Fruit fly (Drosophila melanogaster) whole organism, adult: Measurements from ENCODE around the gene Plzf.

Experiments used
- CG11617 ChIP-seq: fragments of 200-800 bp; sonication (Bioruptor generic); optimal IDR thresholded peaks from 2 replicates; lab custom pipeline; 2017; ENCODE audit warnings: mild to moderate bottlenecking, missing biosample characterization, missing genetic modification reagents, missing genetic modification characterization
- CG12768 ChIP-seq: fragments of 200-800 bp; sonication (Bioruptor generic); optimal IDR thresholded peaks from 2 replicates; lab custom pipeline; 2017; ENCODE audit warnings: missing biosample characterization, missing genetic modification characterization, mild to moderate bottlenecking, moderate library complexity, missing genetic modification reagents
- CG14711 ChIP-seq: fragments of 200-800 bp; sonication (Bioruptor generic); optimal IDR thresholded peaks from 2 replicates; lab custom pipeline; 2018; ENCODE audit warnings: missing biosample characterization, mild to moderate bottlenecking, missing genetic modification characterization, moderate library complexity
- CG1620 ChIP-seq: fragments of 200-800 bp; sonication (Bioruptor generic); optimal IDR thresholded peaks from 2 replicates; lab custom pipeline; 2016; ENCODE audit warnings: missing biosample characterization, missing genetic modification characterization
- CG33017 ChIP-seq: fragments of 200-800 bp; sonication (Bioruptor generic); optimal IDR thresholded peaks from 2 replicates; lab custom pipeline; 2018; ENCODE audit warnings: missing biosample characterization, mild to moderate bottlenecking, missing genetic modification characterization, moderate library complexity
- CG5204 ChIP-seq: fragments of 200-800 bp; sonication (Bioruptor generic); optimal IDR thresholded peaks from 2 replicates; lab custom pipeline; 2016; ENCODE audit warnings: missing biosample characterization, missing genetic modification characterization
- CG7045 ChIP-seq: fragments of 200-800 bp; sonication (Bioruptor generic); optimal IDR thresholded peaks from 2 replicates; lab custom pipeline; 2017; ENCODE audit warnings: missing biosample characterization, mild to moderate bottlenecking, missing genetic modification characterization
- CG7101 ChIP-seq: fragments of 200-800 bp; sonication (Bioruptor generic); optimal IDR thresholded peaks from 2 replicates; lab custom pipeline; 2018; ENCODE audit warnings: missing biosample characterization, mild to moderate bottlenecking, missing genetic modification characterization, moderate library complexity
- Clk ChIP-seq: fragments of 200-800 bp; sonication (Bioruptor generic); optimal IDR thresholded peaks from 2 replicates; lab custom pipeline; 2017; ENCODE audit warnings: missing biosample characterization, missing genetic modification characterization
- Crg-1 ChIP-seq: fragments of 200-800 bp; sonication (Bioruptor generic); optimal IDR thresholded peaks from 2 replicates; lab custom pipeline; 2016; ENCODE audit warnings: missing biosample characterization, missing genetic modification characterization
- Hr96 ChIP-seq: fragments of 200-800 bp; sonication (Bioruptor generic); optimal IDR thresholded peaks from 2 replicates; lab custom pipeline; 2016; ENCODE audit warnings: missing biosample characterization, missing genetic modification characterization
- Mnt ChIP-seq: fragments of 200-800 bp; sonication (Bioruptor generic); optimal IDR thresholded peaks from 2 replicates; lab custom pipeline; 2016; ENCODE audit warnings: missing biosample characterization, mild to moderate bottlenecking, missing genetic modification characterization
- bab1 ChIP-seq: fragments of 200-800 bp; sonication (Bioruptor generic); optimal IDR thresholded peaks from 3 replicates; lab custom pipeline; 2019; ENCODE audit warnings: missing biosample characterization, mild to moderate bottlenecking, missing genetic modification characterization, moderate library complexity
- cic ChIP-seq: fragments of 200-800 bp; sonication (Bioruptor generic); optimal IDR thresholded peaks from 2 replicates; lab custom pipeline; 2017; ENCODE audit warnings: missing biosample characterization, mild to moderate bottlenecking, missing genetic modification characterization, moderate library complexity
- cnc ChIP-seq, 2 experiments: fragments of >200 bp; optimal IDR thresholded peaks; 2 replicates each; lab custom pipeline; 2017
- kay ChIP-seq: fragments of 200-800 bp; sonication (Bioruptor generic); peaks from one replicate; lab custom pipeline; 2016; ENCODE audit warnings: missing biosample characterization, missing genetic modification characterization, borderline replicate concordance
- ovo ChIP-seq: fragments of 200-800 bp; sonication (Bioruptor generic); optimal IDR thresholded peaks from 2 replicates; lab custom pipeline; 2016; ENCODE audit warnings: missing biosample characterization, missing genetic modification characterization
- pad ChIP-seq: fragments of 200-800 bp; sonication (Bioruptor generic); optimal IDR thresholded peaks from 3 replicates; lab custom pipeline; 2017; ENCODE audit warnings: missing biosample characterization, missing genetic modification characterization, mild to moderate bottlenecking, moderate library complexity, missing genetic modification reagents
- tj ChIP-seq: fragments of 200-800 bp; sonication (Bioruptor generic); optimal IDR thresholded peaks from 3 replicates; lab custom pipeline; 2017; ENCODE audit warnings: missing biosample characterization, mild to moderate bottlenecking, missing genetic modification characterization, moderate library complexity
- toe ChIP-seq: fragments of 200-800 bp; sonication (Bioruptor generic); optimal IDR thresholded peaks from 2 replicates; lab custom pipeline; 2016; ENCODE audit warnings: missing biosample characterization, missing genetic modification characterization

Gene Plzf

dm6 chr2L:12006397-12007330 is 42.1 kb downstream of the Plzf start:
- TF ChIP-seq bab1 (peak; percentile 80), kay (GFP tag; lab: Kevin White, UChicago) (peak; percentile 93), Hr96 (GFP tag; lab: Kevin White, UChicago) (peak; percentile 62), Mnt (no peak), Clk (GFP tag; lab: Kevin White, UChicago) (peak; percentile 41), Crg-1 (GFP tag; lab: Kevin White, UChicago) (peak; percentile 69), toe (peak; percentile 79), cnc (optimal IDR thresholded peaks at IDR 0.05; lab: Kevin White, UChicago) (no peak), CG7101 (tag; lab: Kevin White, UChicago) (peak; percentile 86), pad (GFP tag; lab: Kevin White, UChicago) (peak; percentile 98), CG5204 (GFP tag; lab: Kevin White, UChicago) (peak; percentile 72), CG7045 (GFP tag; lab: Kevin White, UChicago) (peak; percentile 87), tj (GFP tag; lab: Kevin White, UChicago) (peak; percentile 63), CG14711 (tag; lab: Kevin White, UChicago) (peak; percentile 77), cic (GFP tag; lab: Kevin White, UChicago) (no peak), CG1620 (GFP tag; lab: Kevin White, UChicago) (peak; percentile 53), CG12768 (peak; percentile 72), CG33017 (peak; percentile 94), CG11617 (GFP tag; lab: Kevin White, UChicago) (peak; percentile 90), ovo (GFP tag; lab: Kevin White, UChicago) (peak; percentile 68)

dm6 chr2L:12005436-12006396 is 43.0 kb downstream of the Plzf start:
- TF ChIP-seq kay (GFP tag; lab: Kevin White, UChicago) (no peak), CG7101 (tag; lab: Kevin White, UChicago) (no peak), CG1620 (GFP tag; lab: Kevin White, UChicago) (no peak), cic (GFP tag; lab: Kevin White, UChicago) (peak; percentile 6), Clk (GFP tag; lab: Kevin White, UChicago) (no peak), CG33017 (no peak), ovo (GFP tag; lab: Kevin White, UChicago) (peak; percentile 60), CG5204 (GFP tag; lab: Kevin White, UChicago) (no peak), CG14711 (tag; lab: Kevin White, UChicago) (no peak), CG12768 (peak; percentile 67), pad (GFP tag; lab: Kevin White, UChicago) (peak; percentile 93), Crg-1 (GFP tag; lab: Kevin White, UChicago) (peak; percentile 35), cnc (optimal IDR thresholded peaks at IDR 0.05; lab: Kevin White, UChicago) (no peak), CG7045 (GFP tag; lab: Kevin White, UChicago) (no peak), tj (GFP tag; lab: Kevin White, UChicago) (peak; percentile 11)

- TF ChIP-seq CG33017 (peak; percentile 58), kay (GFP tag; lab: Kevin White, UChicago) (peak; percentile 94), CG7045 (GFP tag; lab: Kevin White, UChicago) (no peak), cnc (optimal IDR thresholded peaks at IDR 0.05; lab: Kevin White, UChicago) (peak in 1 of 2 experiments; percentile 15), Clk (GFP tag; lab: Kevin White, UChicago) (no peak), CG12768 (no peak), CG14711 (tag; lab: Kevin White, UChicago) (peak; percentile 19), Hr96 (GFP tag; lab: Kevin White, UChicago) (no peak), cic (GFP tag; lab: Kevin White, UChicago) (no peak), ovo (GFP tag; lab: Kevin White, UChicago) (no peak), CG5204 (GFP tag; lab: Kevin White, UChicago) (peak; percentile 48), CG1620 (GFP tag; lab: Kevin White, UChicago) (no peak), toe (peak; percentile 37), Crg-1 (GFP tag; lab: Kevin White, UChicago) (no peak), pad (GFP tag; lab: Kevin White, UChicago) (no peak), CG7101 (tag; lab: Kevin White, UChicago) (peak; percentile 15)
These were observed 44.3 kb downstream of the Plzf start for dm6 chr2L:12004211-12004979.

- no peak for TF ChIP-seq toe
- TF ChIP-seq Hr96 (GFP tag; lab: Kevin White, UChicago) = peak; percentile 17
- TF ChIP-seq bab1 = peak; percentile 23
- TF ChIP-seq cic (GFP tag; lab: Kevin White, UChicago) = no peak
- no peak for TF ChIP-seq CG11617 (GFP tag; lab: Kevin White, UChicago)
- no peak for TF ChIP-seq CG7101 (tag; lab: Kevin White, UChicago)
- TF ChIP-seq cnc (optimal IDR thresholded peaks at IDR 0.05; lab: Kevin White, UChicago) = no peak
- no peak for TF ChIP-seq Mnt
- peak; percentile 16 for TF ChIP-seq tj (GFP tag; lab: Kevin White, UChicago)
- no peak for TF ChIP-seq CG12768
- no peak for TF ChIP-seq CG5204 (GFP tag; lab: Kevin White, UChicago)
- no peak for TF ChIP-seq kay (GFP tag; lab: Kevin White, UChicago)
- no peak for TF ChIP-seq CG14711 (tag; lab: Kevin White, UChicago)
- TF ChIP-seq CG1620 (GFP tag; lab: Kevin White, UChicago) = no peak
- TF ChIP-seq Crg-1 (GFP tag; lab: Kevin White, UChicago) = no peak
- TF ChIP-seq pad (GFP tag; lab: Kevin White, UChicago) = peak; percentile 99
- TF ChIP-seq CG7045 (GFP tag; lab: Kevin White, UChicago) = no peak
These were observed 44.9 kb downstream of the Plzf start for dm6 chr2L:12003792-12004210.
